Fruit fly (Drosophila melanogaster) Kc167 (cell line): ENCODE measurements around the gene pix.

Source experiments
- Sin3A ChIP-seq: fragments of >200 bp; optimal IDR thresholded peaks from 2 replicates; lab custom pipeline; 2018; ENCODE audit warnings: missing external identifiers
- psq ChIP-seq: fragments of >200 bp; optimal IDR thresholded peaks from 2 replicates; lab custom pipeline; 2017; ENCODE audit warnings: missing external identifiers
- ttk ChIP-seq: sonication (Bioruptor generic); optimal IDR thresholded peaks from 2 replicates; lab custom pipeline; 2017; ENCODE audit warnings: missing external identifiers

- TF ChIP-seq ttk (lab: Kevin White, UChicago) (no peak), psq (lab: Kevin White, UChicago) (no peak), Sin3A (lab: Kevin White, UChicago) (no peak)
These were observed 23.6 kb downstream of the pix start for dm6 chr3L:8950955-8951354.
